Fruit fly (Drosophila melanogaster): ENCODE data around the gene CG34293.

The CG34293 gene

dm6 chr3R:27197581-27197980 lies 32.2 kb upstream of the CG34293 start:
- TF ChIP-seq ttk (optimal IDR thresholded peaks at IDR 0.05) (no peak), insv (optimal IDR thresholded peaks at IDR 0.05) (no peak), h (optimal IDR thresholded peaks at IDR 0.05) (no peak), Myc (optimal IDR thresholded peaks at IDR 0.05) (no peak), Sin3A (optimal IDR thresholded peaks at IDR 0.05) (no peak), psq (optimal IDR thresholded peaks at IDR 0.05) (no peak)

- TF ChIP-seq psq (optimal IDR thresholded peaks at IDR 0.05), result no peak
- TF ChIP-seq Myc (optimal IDR thresholded peaks at IDR 0.05), result no peak
- no peak for TF ChIP-seq h (optimal IDR thresholded peaks at IDR 0.05)
These were observed 31.5 kb upstream of the CG34293 start for dm6 chr3R:27196866-27197265.

dm6 chr3R:27194106-27194505 lies 28.7 kb upstream of the CG34293 start, which contains the start of gene Ser:
Gene Ser (minus strand): TSS chr3R:27194267.
- TF ChIP-seq Sin3A (optimal IDR thresholded peaks at IDR 0.05) (no peak), ttk (optimal IDR thresholded peaks at IDR 0.05) (no peak), insv (optimal IDR thresholded peaks at IDR 0.05) (no peak), h (optimal IDR thresholded peaks at IDR 0.05) (no peak)

dm6 chr3R:27193079-27193478 lies 27.7 kb upstream of the CG34293 start:
- TF ChIP-seq h (optimal IDR thresholded peaks at IDR 0.05) (no peak), Sin3A (optimal IDR thresholded peaks at IDR 0.05) (no peak), insv (optimal IDR thresholded peaks at IDR 0.05) (no peak), psq (optimal IDR thresholded peaks at IDR 0.05) (no peak), Myc (optimal IDR thresholded peaks at IDR 0.05) (no peak), ttk (optimal IDR thresholded peaks at IDR 0.05) (no peak)

- TF ChIP-seq psq (optimal IDR thresholded peaks at IDR 0.05), result no peak
- TF ChIP-seq insv (optimal IDR thresholded peaks at IDR 0.05), result no peak
- TF ChIP-seq ttk (optimal IDR thresholded peaks at IDR 0.05), result no peak
- TF ChIP-seq Myc (optimal IDR thresholded peaks at IDR 0.05), result no peak
- no peak for TF ChIP-seq h (optimal IDR thresholded peaks at IDR 0.05)
- no peak for TF ChIP-seq Sin3A (optimal IDR thresholded peaks at IDR 0.05)
These were observed 21.5 kb upstream of the CG34293 start for dm6 chr3R:27186849-27187248.

- TF ChIP-seq insv (optimal IDR thresholded peaks at IDR 0.05) (no peak), Sin3A (optimal IDR thresholded peaks at IDR 0.05) (no peak), psq (optimal IDR thresholded peaks at IDR 0.05) (no peak), h (optimal IDR thresholded peaks at IDR 0.05) (no peak), Myc (optimal IDR thresholded peaks at IDR 0.05) (no peak), ttk (optimal IDR thresholded peaks at IDR 0.05) (no peak)
These were observed 20.7 kb upstream of the CG34293 start for dm6 chr3R:27185933-27186571.

dm6 chr3R:27181074-27181473 lies 15.7 kb upstream of the CG34293 start:
- TF ChIP-seq Sin3A (optimal IDR thresholded peaks at IDR 0.05) (no peak), h (optimal IDR thresholded peaks at IDR 0.05) (no peak), Myc (optimal IDR thresholded peaks at IDR 0.05) (no peak), psq (optimal IDR thresholded peaks at IDR 0.05) (no peak), insv (optimal IDR thresholded peaks at IDR 0.05) (no peak)

- no peak for TF ChIP-seq psq (optimal IDR thresholded peaks at IDR 0.05)
- no peak for TF ChIP-seq ttk (optimal IDR thresholded peaks at IDR 0.05)
- no peak for TF ChIP-seq h (optimal IDR thresholded peaks at IDR 0.05)
- no peak for TF ChIP-seq Myc (optimal IDR thresholded peaks at IDR 0.05)
- TF ChIP-seq Sin3A (optimal IDR thresholded peaks at IDR 0.05), result no peak
- TF ChIP-seq insv (optimal IDR thresholded peaks at IDR 0.05), result no peak
These were observed 13.4 kb upstream of the CG34293 start for dm6 chr3R:27178546-27179375.

dm6 chr3R:27177567-27177966 lies 12.2 kb upstream of the CG34293 start:
- TF ChIP-seq ttk (optimal IDR thresholded peaks at IDR 0.05) (no peak), h (optimal IDR thresholded peaks at IDR 0.05) (no peak), psq (optimal IDR thresholded peaks at IDR 0.05) (no peak), insv (optimal IDR thresholded peaks at IDR 0.05) (no peak), Myc (optimal IDR thresholded peaks at IDR 0.05) (no peak), Sin3A (optimal IDR thresholded peaks at IDR 0.05) (no peak)

- no peak for TF ChIP-seq psq (optimal IDR thresholded peaks at IDR 0.05)
- TF ChIP-seq Sin3A (optimal IDR thresholded peaks at IDR 0.05), result no peak
- TF ChIP-seq ttk (optimal IDR thresholded peaks at IDR 0.05), result no peak
- no peak for TF ChIP-seq Myc (optimal IDR thresholded peaks at IDR 0.05)
- TF ChIP-seq h (optimal IDR thresholded peaks at IDR 0.05), result no peak
- TF ChIP-seq insv (optimal IDR thresholded peaks at IDR 0.05), result no peak
These were observed 10.3 kb upstream of the CG34293 start for dm6 chr3R:27175710-27176109.

dm6 chr3R:27171153-27171552 lies 5.8 kb upstream of the CG34293 start:
- TF ChIP-seq insv (optimal IDR thresholded peaks at IDR 0.05), result no peak
- no peak for TF ChIP-seq Myc (optimal IDR thresholded peaks at IDR 0.05)
- no peak for TF ChIP-seq Sin3A (optimal IDR thresholded peaks at IDR 0.05)

- TF ChIP-seq ttk (optimal IDR thresholded peaks at IDR 0.05), result no peak
- no peak for TF ChIP-seq Sin3A (optimal IDR thresholded peaks at IDR 0.05)
- TF ChIP-seq psq (optimal IDR thresholded peaks at IDR 0.05), result no peak
- TF ChIP-seq h (optimal IDR thresholded peaks at IDR 0.05), result no peak
- no peak for TF ChIP-seq Myc (optimal IDR thresholded peaks at IDR 0.05)
- TF ChIP-seq insv (optimal IDR thresholded peaks at IDR 0.05), result no peak
These were observed 2.0 kb upstream of the CG34293 start for dm6 chr3R:27167350-27167749.

dm6 chr3R:27162824-27163223 lies 2.6 kb downstream of the CG34293 start, which contains the start of gene ppk31:
Gene ppk31 (plus strand): TSS chr3R:27163124.
- TF ChIP-seq h (optimal IDR thresholded peaks at IDR 0.05) (no peak), psq (optimal IDR thresholded peaks at IDR 0.05) (no peak), insv (optimal IDR thresholded peaks at IDR 0.05) (no peak), Myc (optimal IDR thresholded peaks at IDR 0.05) (no peak), ttk (optimal IDR thresholded peaks at IDR 0.05) (no peak), Sin3A (optimal IDR thresholded peaks at IDR 0.05) (no peak)
